Worm (Caenorhabditis elegans) whole organism, early embryonic: ENCODE data around the gene idpa-3.

Experiments
- B0310.2 ChIP-seq: sonication (generic microtip); optimal IDR thresholded peaks from 2 replicates; lab custom pipeline; 2016; ENCODE audit warnings: mild to moderate bottlenecking, missing genetic modification characterization, missing compliant biosample characterization
- F13C5.2 ChIP-seq: sonication (generic microtip); optimal IDR thresholded peaks from 2 replicates; lab custom pipeline; 2017; ENCODE audit warnings: mild to moderate bottlenecking, missing genetic modification characterization, inconsistent platforms, missing compliant biosample characterization
- aly-1 ChIP-seq: sonication (generic microtip); optimal IDR thresholded peaks from 2 replicates; lab custom pipeline; 2016; ENCODE audit warnings: missing genetic modification characterization, missing compliant biosample characterization
- ama-1 ChIP-seq: fragments of 150-350 bp; optimal IDR thresholded peaks from 2 replicates; lab custom pipeline; 2014
- ceh-13 ChIP-seq: fragments of 200-800 bp; sonication (Bioruptor generic); optimal IDR thresholded peaks from 2 replicates; lab custom pipeline; 2018; ENCODE audit warnings: mild to moderate bottlenecking, missing genetic modification characterization, missing compliant biosample characterization
- ceh-36 ChIP-seq: sonication (generic microtip); optimal IDR thresholded peaks from 2 replicates; lab custom pipeline; 2016; ENCODE audit warnings: missing genetic modification characterization, inconsistent platforms, missing compliant biosample characterization
- ets-7 ChIP-seq: sonication (generic microtip); optimal IDR thresholded peaks from 2 replicates; lab custom pipeline; 2016; ENCODE audit warnings: missing genotype, missing genetic modification characterization, missing compliant biosample characterization
- flt-1 ChIP-seq: fragments of 200-800 bp; sonication (Bioruptor generic); IDR thresholded peaks from 2 replicates; pipeline ENCODE4 v1.3.6; 2022; ENCODE audit warnings: missing genetic modification characterization, missing compliant biosample characterization
- hmbx-1 ChIP-seq: sonication (generic microtip); optimal IDR thresholded peaks from 2 replicates; lab custom pipeline; 2016; ENCODE audit warnings: mild to moderate bottlenecking, missing genetic modification characterization, missing compliant biosample characterization
- hmg-4 ChIP-seq: fragments of 200-800 bp; sonication (Bioruptor generic); optimal IDR thresholded peaks from 2 replicates; lab custom pipeline; 2018; ENCODE audit warnings: mild to moderate bottlenecking, missing genetic modification characterization, missing compliant biosample characterization
- hnd-1 ChIP-seq: sonication (generic microtip); optimal IDR thresholded peaks from 2 replicates; lab custom pipeline; 2016; ENCODE audit warnings: missing genetic modification characterization, missing compliant biosample characterization
- pes-1 ChIP-seq: fragments of 200-800 bp; sonication (Bioruptor generic); IDR thresholded peaks from 2 replicates; pipeline ENCODE4 v1.3.6; 2022; ENCODE audit warnings: missing genetic modification reagents, missing genetic modification characterization, missing compliant biosample characterization
- scrt-1 ChIP-seq: fragments of 200-800 bp; sonication (Bioruptor generic); IDR thresholded peaks from 2 replicates; pipeline ENCODE4 v1.3.6; 2022; ENCODE audit warnings: missing genetic modification characterization, missing compliant biosample characterization
- sea-1 ChIP-seq: fragments of 200-800 bp; sonication (Bioruptor generic); conservative IDR thresholded peaks from 2 replicates; pipeline ENCODE4 v1.3.6; 2022; ENCODE audit warnings: missing genetic modification characterization, missing compliant biosample characterization
- tbx-11 ChIP-seq: fragments of 200-800 bp; sonication (Bioruptor generic); IDR thresholded peaks from 2 replicates; pipeline ENCODE4 v1.3.6; 2022; ENCODE audit warnings: missing genetic modification characterization, missing compliant biosample characterization
- tbx-37 ChIP-seq: fragments of 200-800 bp; sonication (Bioruptor generic); conservative IDR thresholded peaks from 2 replicates; pipeline ENCODE4 v1.3.6; 2022; ENCODE audit warnings: missing genetic modification reagents, missing genetic modification characterization, missing compliant biosample characterization
- tra-4 ChIP-seq: sonication (generic microtip); optimal IDR thresholded peaks from 2 replicates; lab custom pipeline; 2017; ENCODE audit warnings: missing genetic modification characterization, missing compliant biosample characterization

The idpa-3 gene

ce11 chrX:10379678-10380077 is 43.4 kb downstream of the idpa-3 start, which contains the start of gene rme-4:
Gene rme-4 (minus strand): TSS chrX:10379845.
- TF ChIP-seq ceh-13 (no peak), hmbx-1 (tag; lab: Kevin White, UChicago) (no peak), hmg-4 (GFP tag; lab: Kevin White, UChicago) (no peak), ets-7 (tag; lab: Kevin White, UChicago) (no peak), tbx-11 (GFP tag; lab: Robert Waterston, UW) (no peak), ama-1 (lab: Kevin White, UChicago) (no peak), hnd-1 (tag; lab: Kevin White, UChicago) (no peak), aly-1 (tag; lab: Kevin White, UChicago) (no peak), scrt-1 (GFP tag; lab: Robert Waterston, UW) (no peak), tra-4 (tag; lab: Kevin White, UChicago) (no peak), F13C5.2 (tag; lab: Kevin White, UChicago) (no peak), flt-1 (no peak), tbx-37 (no peak), ceh-36 (tag; lab: Kevin White, UChicago) (no peak), pes-1 (GFP tag; lab: Robert Waterston, UW) (no peak), B0310.2 (tag; lab: Kevin White, UChicago) (no peak), sea-1 (GFP tag; lab: Robert Waterston, UW) (no peak)

ce11 chrX:10386001-10386400 is 49.8 kb downstream of the idpa-3 start:
- TF ChIP-seq ceh-13 (no peak), hmbx-1 (tag; lab: Kevin White, UChicago) (no peak), flt-1 (no peak), ceh-36 (tag; lab: Kevin White, UChicago) (no peak), tra-4 (tag; lab: Kevin White, UChicago) (no peak), hnd-1 (tag; lab: Kevin White, UChicago) (no peak), pes-1 (GFP tag; lab: Robert Waterston, UW) (no peak), F13C5.2 (tag; lab: Kevin White, UChicago) (no peak), scrt-1 (GFP tag; lab: Robert Waterston, UW) (no peak)

ce11 chrX:10386408-10386807 is 50.2 kb downstream of the idpa-3 start, which contains the start of gene dyf-6:
Gene dyf-6 (minus strand): TSS chrX:10386508.
- TF ChIP-seq ceh-13, result no peak
- no peak for TF ChIP-seq sea-1 (GFP tag; lab: Robert Waterston, UW)
- no peak for TF ChIP-seq B0310.2 (tag; lab: Kevin White, UChicago)
- no peak for TF ChIP-seq tra-4 (tag; lab: Kevin White, UChicago)
- no peak for TF ChIP-seq pes-1 (GFP tag; lab: Robert Waterston, UW)
- no peak for TF ChIP-seq tbx-11 (GFP tag; lab: Robert Waterston, UW)
- TF ChIP-seq ama-1 (lab: Kevin White, UChicago), result no peak
- TF ChIP-seq hmg-4 (GFP tag; lab: Kevin White, UChicago), result no peak
- TF ChIP-seq F13C5.2 (tag; lab: Kevin White, UChicago), result no peak
- no peak for TF ChIP-seq ceh-36 (tag; lab: Kevin White, UChicago)
- no peak for TF ChIP-seq hmbx-1 (tag; lab: Kevin White, UChicago)
- no peak for TF ChIP-seq tbx-37
- no peak for TF ChIP-seq hnd-1 (tag; lab: Kevin White, UChicago)
- TF ChIP-seq flt-1, result no peak
- TF ChIP-seq ets-7 (tag; lab: Kevin White, UChicago), result no peak
- TF ChIP-seq aly-1 (tag; lab: Kevin White, UChicago), result no peak
- no peak for TF ChIP-seq scrt-1 (GFP tag; lab: Robert Waterston, UW)
